Fruit fly (Drosophila melanogaster) whole organism, embryonic: ENCODE data around the gene asl.
A peak's percentile ranks its signal among the peaks of the same experiment; 100 is the strongest.

ENCODE experiments used
- Atf3 ChIP-seq: fragments of 200-800 bp; sonication (Bioruptor generic); optimal IDR thresholded peaks from 3 replicates; lab custom pipeline; 2016; ENCODE audit warnings: missing biosample characterization, missing genetic modification characterization
- CG10979 ChIP-seq: fragments of 200-800 bp; sonication (Bioruptor generic); optimal IDR thresholded peaks from 2 replicates; lab custom pipeline; 2018; ENCODE audit warnings: missing biosample characterization, mild to moderate bottlenecking, missing genetic modification characterization, moderate library complexity
- CG12236 ChIP-seq: fragments of 200-800 bp; sonication (Bioruptor generic); optimal IDR thresholded peaks from 2 replicates; lab custom pipeline; 2016; ENCODE audit warnings: missing biosample characterization, missing genetic modification characterization
- CG12299 ChIP-seq: fragments of 200-800 bp; sonication (Bioruptor generic); optimal IDR thresholded peaks from 2 replicates; lab custom pipeline; 2018; ENCODE audit warnings: missing biosample characterization, mild to moderate bottlenecking, missing genetic modification characterization
- CG12769 ChIP-seq: fragments of 200-800 bp; sonication (Bioruptor generic); optimal IDR thresholded peaks from 2 replicates; lab custom pipeline; 2019; ENCODE audit warnings: missing biosample characterization, mild to moderate bottlenecking, missing genetic modification characterization, moderate library complexity
- CG13775 ChIP-seq: fragments of 200-800 bp; sonication (Bioruptor generic); optimal IDR thresholded peaks from 3 replicates; lab custom pipeline; 2017; ENCODE audit warnings: missing biosample characterization, mild to moderate bottlenecking, missing genetic modification characterization
- CG14014 ChIP-seq: fragments of 200-800 bp; sonication (Bioruptor generic); IDR thresholded peaks from 2 replicates; pipeline ENCODE4 v1.3.6; 2022; ENCODE audit warnings: missing biosample characterization, missing genetic modification characterization
- CG14050 ChIP-seq: fragments of 200-800 bp; sonication (Bioruptor generic); IDR thresholded peaks from 3 replicates; pipeline ENCODE4 v1.3.6; 2022; ENCODE audit warnings: missing biosample characterization, missing genetic modification characterization
- CG17912 ChIP-seq: fragments of 200-800 bp; sonication (Bioruptor generic); optimal IDR thresholded peaks from 2 replicates; lab custom pipeline; 2018; ENCODE audit warnings: missing biosample characterization, mild to moderate bottlenecking, missing genetic modification characterization
- CG18262 ChIP-seq: fragments of 200-800 bp; optimal IDR thresholded peaks from 3 replicates; lab custom pipeline; 2019; ENCODE audit warnings: missing biosample characterization, mild to moderate bottlenecking, missing genetic modification characterization, moderate library complexity
- CG1832 ChIP-seq: fragments of 200-800 bp; sonication (Bioruptor generic); optimal IDR thresholded peaks from 2 replicates; lab custom pipeline; 2017; ENCODE audit warnings: missing biosample characterization, mild to moderate bottlenecking, missing genetic modification characterization, inconsistent platforms
- CG30431 ChIP-seq: fragments of 200-800 bp; sonication (Bioruptor generic); optimal IDR thresholded peaks from 2 replicates; lab custom pipeline; 2017; ENCODE audit warnings: missing biosample characterization, missing genetic modification characterization
- CG3995 ChIP-seq: fragments of 200-800 bp; sonication (Bioruptor generic); optimal IDR thresholded peaks from 3 replicates; lab custom pipeline; 2016; ENCODE audit warnings: missing biosample characterization, missing genetic modification characterization
- CG4424 ChIP-seq: fragments of 200-800 bp; sonication (Bioruptor generic); optimal IDR thresholded peaks from 3 replicates; lab custom pipeline; 2016; ENCODE audit warnings: missing biosample characterization, missing genetic modification characterization
- CG5180 ChIP-seq: fragments of 200-800 bp; sonication (Bioruptor generic); optimal IDR thresholded peaks from 3 replicates; lab custom pipeline; 2017; ENCODE audit warnings: missing biosample characterization, missing genetic modification characterization, mild to moderate bottlenecking, moderate library complexity, missing genetic modification reagents
- CG6175 ChIP-seq: fragments of 200-800 bp; sonication (Bioruptor generic); IDR thresholded peaks from 3 replicates; pipeline ENCODE4 v1.3.6; 2022; ENCODE audit warnings: missing biosample characterization, missing genetic modification characterization
- CG8281 ChIP-seq: fragments of 200-800 bp; sonication (Bioruptor generic); optimal IDR thresholded peaks from 2 replicates; lab custom pipeline; 2018; ENCODE audit warnings: missing biosample characterization, mild to moderate bottlenecking, missing genetic modification characterization, moderate library complexity
- CG9932 ChIP-seq: fragments of 200-800 bp; sonication (Bioruptor generic); IDR thresholded peaks from 2 replicates; pipeline ENCODE4 v1.3.6; 2022; ENCODE audit warnings: missing biosample characterization, missing genetic modification characterization
- D19A ChIP-seq: fragments of 200-800 bp; optimal IDR thresholded peaks from 3 replicates; lab custom pipeline; 2019; ENCODE audit warnings: missing biosample characterization, mild to moderate bottlenecking, missing genetic modification characterization, moderate library complexity
- Gsc ChIP-seq: fragments of 200-800 bp; sonication (Bioruptor generic); IDR thresholded peaks from 2 replicates; pipeline ENCODE4 v1.3.6; 2022; ENCODE audit warnings: missing biosample characterization, missing genetic modification characterization
- Hr39 ChIP-seq: fragments of >200 bp; optimal IDR thresholded peaks from 2 replicates; lab custom pipeline; 2017
- Hr51 ChIP-seq, 2 experiments: fragments of 200-800 bp; sonication (Bioruptor generic); optimal IDR thresholded peaks; 2 replicates in 1 of 2; 3 replicates in 1 of 2; lab custom pipeline; 2016 to 2018; ENCODE audit warnings: missing biosample characterization in 2 of 2, missing genetic modification characterization in 2 of 2, mild to moderate bottlenecking in 1 of 2, moderate library complexity in 1 of 2
- MTF-1 ChIP-seq: fragments of 200-800 bp; sonication (Bioruptor generic); optimal IDR thresholded peaks from 2 replicates; lab custom pipeline; 2018; ENCODE audit warnings: missing biosample characterization, mild to moderate bottlenecking, missing genetic modification characterization, borderline replicate concordance
- Mrtf ChIP-seq: fragments of 200-800 bp; sonication (Bioruptor generic); IDR thresholded peaks from 3 replicates; pipeline ENCODE4 v1.3.6; 2022; ENCODE audit warnings: missing biosample characterization, missing genetic modification characterization
- Myb ChIP-seq: fragments of 200-800 bp; sonication (Bioruptor generic); optimal IDR thresholded peaks from 2 replicates; lab custom pipeline; 2016; ENCODE audit warnings: missing biosample characterization, missing genetic modification characterization
- NFAT ChIP-seq: fragments of 200-800 bp; sonication (Bioruptor generic); IDR thresholded peaks from 2 replicates; pipeline ENCODE4 v1.3.6; 2022; ENCODE audit warnings: missing biosample characterization, missing genetic modification characterization
- NfI ChIP-seq: fragments of 200-800 bp; sonication (Bioruptor generic); optimal IDR thresholded peaks from 3 replicates; lab custom pipeline; 2018; ENCODE audit warnings: missing biosample characterization, mild to moderate bottlenecking, missing genetic modification characterization, moderate library complexity
- Oli ChIP-seq: fragments of 200-800 bp; sonication (Bioruptor generic); optimal IDR thresholded peaks from 2 replicates; lab custom pipeline; 2018; ENCODE audit warnings: missing biosample characterization, mild to moderate bottlenecking, missing genetic modification characterization, moderate library complexity
- Ravus ChIP-seq: fragments of 200-800 bp; sonication (Bioruptor generic); IDR thresholded peaks from 2 replicates; pipeline ENCODE4 v1.3.6; 2022; ENCODE audit warnings: missing biosample characterization, missing genetic modification characterization
- Sin3A ChIP-seq: fragments of >200 bp; optimal IDR thresholded peaks from 2 replicates; lab custom pipeline; 2018
- Stat92E ChIP-seq, 3 experiments: fragments of >200 bp in 2 of 3; fragments of 200-800 bp in 1 of 3; sonication (Bioruptor generic) in 1 of 3; optimal IDR thresholded peaks; 2 replicates each; lab custom pipeline; 2017 to 2019; ENCODE audit warnings: missing biosample characterization in 3 of 3, missing genetic modification characterization in 3 of 3, mild to moderate bottlenecking in 1 of 3, moderate library complexity in 1 of 3
- az2 ChIP-seq: fragments of 200-800 bp; sonication (Bioruptor generic); optimal IDR thresholded peaks from 3 replicates; lab custom pipeline; 2016; ENCODE audit warnings: missing biosample characterization, missing genetic modification characterization
- bab2 ChIP-seq: fragments of 200-800 bp; sonication (Bioruptor generic); optimal IDR thresholded peaks from 2 replicates; lab custom pipeline; 2016; ENCODE audit warnings: missing biosample characterization, missing genetic modification characterization
- corto ChIP-seq: fragments of 200-800 bp; sonication (Bioruptor generic); optimal IDR thresholded peaks from 2 replicates; lab custom pipeline; 2016; ENCODE audit warnings: missing biosample characterization, mild to moderate bottlenecking, missing genetic modification characterization, moderate library complexity
- crc ChIP-seq: fragments of 200-800 bp; sonication (Bioruptor generic); optimal IDR thresholded peaks from 2 replicates; lab custom pipeline; 2016; ENCODE audit warnings: missing biosample characterization, missing genetic modification characterization
- crp ChIP-seq, 2 experiments: fragments of 200-800 bp; sonication (Bioruptor generic); optimal IDR thresholded peaks; 2 replicates in 1 of 2; 3 replicates in 1 of 2; lab custom pipeline; 2017; ENCODE audit warnings: missing biosample characterization in 2 of 2, missing genetic modification characterization in 2 of 2, mild to moderate bottlenecking in 1 of 2, moderate library complexity in 1 of 2
- danr ChIP-seq: fragments of 200-800 bp; sonication (Bioruptor generic); IDR thresholded peaks from 2 replicates; pipeline ENCODE4 v1.3.6; 2022; ENCODE audit warnings: missing biosample characterization, missing genetic modification characterization
- disco-r ChIP-seq: fragments of 200-800 bp; sonication (Bioruptor generic); optimal IDR thresholded peaks from 2 replicates; lab custom pipeline; 2016; ENCODE audit warnings: missing biosample characterization, missing genetic modification characterization
- gcm ChIP-seq: fragments of 200-800 bp; sonication (Bioruptor generic); optimal IDR thresholded peaks from 2 replicates; lab custom pipeline; 2019; ENCODE audit warnings: missing biosample characterization, mild to moderate bottlenecking, missing genetic modification characterization, moderate library complexity
- ham ChIP-seq: fragments of 200-800 bp; sonication (Bioruptor generic); IDR thresholded peaks from 2 replicates; pipeline ENCODE4 v1.3.6; 2022; ENCODE audit warnings: missing biosample characterization, missing genetic modification characterization
- inv ChIP-seq: fragments of 200-800 bp; sonication (Bioruptor generic); IDR thresholded peaks from 2 replicates; pipeline ENCODE4 v1.3.6; 2022; ENCODE audit warnings: missing biosample characterization, missing genetic modification characterization; ENCODE audit not compliant: partially characterized antibody
- lilli ChIP-seq: fragments of 200-800 bp; sonication (Bioruptor generic); optimal IDR thresholded peaks from 3 replicates; lab custom pipeline; 2016; ENCODE audit warnings: missing biosample characterization, missing genetic modification characterization
- pnt ChIP-seq: fragments of 200-800 bp; sonication (Bioruptor generic); optimal IDR thresholded peaks from 3 replicates; lab custom pipeline; 2016; ENCODE audit warnings: missing biosample characterization, missing genetic modification characterization
- salm ChIP-seq: fragments of 200-800 bp; sonication (Bioruptor generic); optimal IDR thresholded peaks from 2 replicates; lab custom pipeline; 2018; ENCODE audit warnings: missing biosample characterization, mild to moderate bottlenecking, missing genetic modification characterization
- sens ChIP-seq: fragments of 200-800 bp; sonication (Bioruptor generic); peaks from one replicate; lab custom pipeline; 2016; ENCODE audit warnings: missing biosample characterization, missing genetic modification characterization
- seq ChIP-seq: fragments of 200-800 bp; sonication (Bioruptor generic); IDR thresholded peaks from 2 replicates; pipeline ENCODE4 v1.3.6; 2022; ENCODE audit warnings: missing biosample characterization, missing genetic modification characterization
- sisA ChIP-seq: fragments of 200-800 bp; sonication (Bioruptor generic); IDR thresholded peaks from 2 replicates; pipeline ENCODE4 v1.3.6; 2022; ENCODE audit warnings: missing biosample characterization, missing genetic modification characterization
- slbo ChIP-seq: fragments of 200-800 bp; sonication (Bioruptor generic); IDR thresholded peaks from 2 replicates; pipeline ENCODE4 v1.3.6; 2022; ENCODE audit warnings: missing biosample characterization, missing genetic modification characterization
- ssp ChIP-seq: fragments of 200-800 bp; sonication (Bioruptor generic); IDR thresholded peaks from 2 replicates; pipeline ENCODE4 v1.3.6; 2022; ENCODE audit warnings: missing biosample characterization, missing genetic modification characterization
- stwl ChIP-seq: fragments of 200-800 bp; sonication (Bioruptor generic); optimal IDR thresholded peaks from 3 replicates; lab custom pipeline; 2018; ENCODE audit warnings: missing biosample characterization, mild to moderate bottlenecking, missing genetic modification characterization, moderate library complexity
- tup ChIP-seq: fragments of 200-800 bp; sonication (Bioruptor generic); optimal IDR thresholded peaks from 2 replicates; lab custom pipeline; 2016; ENCODE audit warnings: missing biosample characterization, mild to moderate bottlenecking, missing genetic modification characterization, moderate library complexity
- wor ChIP-seq: fragments of 200-800 bp; sonication (Bioruptor generic); IDR thresholded peaks from 2 replicates; pipeline ENCODE4 v1.3.6; 2022; ENCODE audit warnings: missing biosample characterization, missing genetic modification characterization

Gene asl

DNA sequence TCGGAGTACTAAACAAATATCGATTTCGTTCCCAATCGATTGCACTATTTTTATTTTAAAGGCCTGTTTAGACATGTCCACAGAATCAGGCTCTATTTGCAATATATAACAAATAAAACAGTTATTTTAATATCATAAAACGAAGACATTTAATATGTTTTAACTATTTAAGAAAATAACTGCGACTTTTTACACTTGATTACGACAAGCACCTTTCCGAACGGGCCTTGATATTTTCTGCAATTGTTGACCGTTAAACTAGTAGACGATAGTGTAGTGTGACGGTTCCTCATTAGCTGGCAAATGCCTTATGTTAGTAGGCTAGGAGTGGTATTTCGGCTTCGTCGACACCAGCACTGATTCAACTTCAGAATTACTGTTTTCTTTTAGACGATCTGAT, 37.8 kb downstream of the asl start, which contains the start of the genes CG2931 and Rheb (continued):
- TF ChIP-seq tup (GFP tag; lab: Kevin White, UChicago) = peak; percentile 48
- no peak for TF ChIP-seq CG12236
- peak; percentile 68 for TF ChIP-seq inv (GFP tag; lab: Robert Waterston, UW)
- peak; percentile 63 for TF ChIP-seq CG14014
- peak; percentile 93 for TF ChIP-seq sens (GFP tag; lab: Kevin White, UChicago)
- peak; percentile 69 for TF ChIP-seq sisA (GFP tag; lab: Robert Waterston, UW)
- TF ChIP-seq CG13775 (GFP tag; lab: Kevin White, UChicago) = peak; percentile 70
- no peak for TF ChIP-seq CG14050 (GFP tag; lab: Robert Waterston, UW)
- peak; percentile 83 for TF ChIP-seq CG9932 (GFP tag; lab: Robert Waterston, UW)
- no peak for TF ChIP-seq bab2 (GFP tag; lab: Kevin White, UChicago)
- TF ChIP-seq Mrtf (GFP tag; lab: Robert Waterston, UW) = no peak
- TF ChIP-seq CG12299 (tag; lab: Kevin White, UChicago) = peak; percentile 41
- TF ChIP-seq CG18262 (tag; lab: Kevin White, UChicago) = peak; percentile 57
- TF ChIP-seq Myb = peak; percentile 92
- no peak for TF ChIP-seq ham (GFP tag; lab: Robert Waterston, UW)
- no peak for TF ChIP-seq CG6175 (GFP tag; lab: Robert Waterston, UW)
- 0 out of 2 replicates have a peak, but pooled peaks have one; percentile 47 for TF ChIP-seq seq
- TF ChIP-seq slbo (GFP tag; lab: Robert Waterston, UW) = peak; percentile 81
- peak; percentile 16 for TF ChIP-seq salm
- no peak for TF ChIP-seq wor
- TF ChIP-seq CG5180 (GFP tag; lab: Kevin White, UChicago) = no peak
- TF ChIP-seq CG30431 (GFP tag; lab: Kevin White, UChicago) = no peak
- TF ChIP-seq CG4424 (GFP tag; lab: Kevin White, UChicago) = peak; percentile 77
- no peak for TF ChIP-seq Atf3
- TF ChIP-seq MTF-1 (GFP tag; lab: Kevin White, UChicago) = no peak
- peak; percentile 53 for TF ChIP-seq CG3995 (GFP tag; lab: Kevin White, UChicago)
- TF ChIP-seq NfI (GFP tag; lab: Kevin White, UChicago) = peak; percentile 69
- no peak for TF ChIP-seq Ravus (GFP tag; lab: Robert Waterston, UW)
- TF ChIP-seq crp (GFP tag; optimal IDR thresholded peaks at IDR 0.05; lab: Kevin White, UChicago) = peak in 1 of 2 experiments; percentile 55
- TF ChIP-seq CG8281 (tag; lab: Kevin White, UChicago) = no peak
- TF ChIP-seq Oli = peak; percentile 19
- TF ChIP-seq Hr51 (GFP tag; optimal IDR thresholded peaks at IDR 0.05; lab: Kevin White, UChicago) = peak; percentile 53 to 63
- TF ChIP-seq CG12769 (tag; lab: Kevin White, UChicago) = no peak
- no peak for TF ChIP-seq Stat92E (GFP tag; optimal IDR thresholded peaks at IDR 0.05; lab: Kevin White, UChicago)
- peak; percentile 87 for TF ChIP-seq lilli (GFP tag; lab: Kevin White, UChicago)
- peak; percentile 46 for TF ChIP-seq pnt
- peak; percentile 48 for TF ChIP-seq D19A (tag; lab: Kevin White, UChicago)
- TF ChIP-seq disco-r (GFP tag; lab: Kevin White, UChicago) = no peak
- peak; percentile 46 for TF ChIP-seq gcm (GFP tag; lab: Kevin White, UChicago)
- no peak for TF ChIP-seq NFAT (GFP tag; lab: Robert Waterston, UW)
- peak; percentile 58 for TF ChIP-seq CG10979
- TF ChIP-seq danr (GFP tag; lab: Robert Waterston, UW) = peak; percentile 36; the same call in 1 of the 2 replicates
- no peak for TF ChIP-seq CG1832 (GFP tag; lab: Kevin White, UChicago)
- TF ChIP-seq corto (GFP tag; lab: Kevin White, UChicago) = peak; percentile 41
- TF ChIP-seq Gsc (GFP tag; lab: Robert Waterston, UW) = 0 out of 2 replicates have a peak, but pooled peaks have one; percentile 7
- TF ChIP-seq stwl = peak; percentile 87
- peak; percentile 72 for TF ChIP-seq az2 (GFP tag; lab: Kevin White, UChicago)
- TF ChIP-seq crc (GFP tag; lab: Kevin White, UChicago) = no peak
- TF ChIP-seq Hr39 (lab: Kevin White, UChicago) = no peak
- peak; percentile 71 for TF ChIP-seq Sin3A (lab: Kevin White, UChicago)
- TF ChIP-seq ssp (GFP tag; lab: Robert Waterston, UW) = peak; percentile 93
- no peak for TF ChIP-seq CG17912 (GFP tag; lab: Kevin White, UChicago)
